Fruit fly (Drosophila melanogaster): ENCODE measurements around the gene Or65b.

Or65b gene

DNA sequence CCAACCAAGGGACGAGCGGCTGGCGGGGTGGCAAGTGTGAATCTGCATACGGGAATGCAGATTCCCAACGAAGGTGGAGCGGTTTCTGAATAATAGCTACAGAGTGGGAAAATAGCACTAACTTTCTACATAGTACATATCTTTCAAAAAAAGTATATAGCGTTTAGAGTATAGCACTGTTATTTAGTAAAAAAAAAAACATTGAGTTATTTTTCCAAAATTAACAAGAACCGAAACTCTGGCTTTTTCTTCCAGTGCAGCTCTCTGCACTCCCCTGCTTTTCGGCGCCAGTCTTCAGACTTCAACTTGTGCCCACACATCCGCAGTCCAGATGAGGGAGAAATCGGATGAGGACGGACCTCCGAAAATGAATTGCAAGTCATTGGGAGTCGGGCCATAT, 46.0 kb downstream of the Or65b start (continued):
- TF ChIP-seq Hr4 (GFP tag; optimal IDR thresholded peaks at IDR 0.05) (no peak), Eip93F (GFP tag; optimal IDR thresholded peaks at IDR 0.05) (no peak), CG1621 (tag; optimal IDR thresholded peaks at IDR 0.05) (no peak), CG7368 (GFP tag; optimal IDR thresholded peaks at IDR 0.05) (peak; percentile 22), CG11762 (GFP tag; optimal IDR thresholded peaks at IDR 0.05; ENCODE audit: insufficient read depth) (peak; percentile 63), Eip78C (GFP tag) (peak; percentile 92), eg (GFP tag; IDR thresholded peaks at IDR 0.05) (peak; percentile 45; the same call in 1 of the 3 replicates), Lpt (GFP tag; optimal IDR thresholded peaks at IDR 0.05) (no peak)
